Fruit fly (Drosophila melanogaster) whole organism, embryonic: ENCODE results near the gene Ran-like.
A peak's percentile ranks its signal among the peaks of the same experiment; 100 is the strongest.

Experiments
- CG10209 ChIP-seq: fragments of 200-800 bp; sonication (Bioruptor generic); optimal IDR thresholded peaks from 3 replicates; lab custom pipeline; 2017; ENCODE audit warnings: missing biosample characterization, mild to moderate bottlenecking, missing genetic modification characterization, missing genetic modification reagents
- CG10274 ChIP-seq: fragments of 200-800 bp; sonication (Bioruptor generic); optimal IDR thresholded peaks from 3 replicates; lab custom pipeline; 2017; ENCODE audit warnings: missing biosample characterization, mild to moderate bottlenecking, missing genetic modification characterization
- CG10321 ChIP-seq: fragments of 200-800 bp; sonication (Bioruptor generic); IDR thresholded peaks from 2 replicates; pipeline ENCODE4 v1.3.6; 2022; ENCODE audit warnings: missing biosample characterization, missing genetic modification characterization
- CG11247 ChIP-seq: fragments of 200-800 bp; sonication (Bioruptor generic); IDR thresholded peaks from 2 replicates; pipeline ENCODE4 v1.3.6; 2022; ENCODE audit warnings: missing biosample characterization, missing genetic modification characterization
- CG12391 ChIP-seq: fragments of 200-800 bp; sonication (Bioruptor generic); optimal IDR thresholded peaks from 3 replicates; lab custom pipeline; 2018; ENCODE audit warnings: missing biosample characterization, mild to moderate bottlenecking, missing genetic modification characterization, moderate library complexity
- CG12942 ChIP-seq: fragments of 200-800 bp; sonication (Bioruptor generic); optimal IDR thresholded peaks from 3 replicates; lab custom pipeline; 2016; ENCODE audit warnings: missing biosample characterization, missing genetic modification characterization
- CG13123 ChIP-seq: fragments of 200-800 bp; sonication (Bioruptor generic); optimal IDR thresholded peaks from 2 replicates; lab custom pipeline; 2016; ENCODE audit warnings: missing biosample characterization, missing genetic modification characterization
- CG14965 ChIP-seq: fragments of 200-800 bp; sonication (Bioruptor generic); optimal IDR thresholded peaks from 2 replicates; lab custom pipeline; 2016; ENCODE audit warnings: missing biosample characterization, missing genetic modification characterization, borderline replicate concordance
- CG15073 ChIP-seq: fragments of 200-800 bp; sonication (Bioruptor generic); optimal IDR thresholded peaks from 2 replicates; lab custom pipeline; 2016; ENCODE audit warnings: missing biosample characterization, missing genetic modification characterization
- CG15696 ChIP-seq: fragments of 200-800 bp; sonication (Bioruptor generic); optimal IDR thresholded peaks from 2 replicates; lab custom pipeline; 2019; ENCODE audit warnings: missing biosample characterization, mild to moderate bottlenecking, missing genetic modification characterization, moderate library complexity
- CG17186 ChIP-seq: fragments of 200-800 bp; sonication (Bioruptor generic); optimal IDR thresholded peaks from 3 replicates; lab custom pipeline; 2017; ENCODE audit warnings: missing biosample characterization, missing genetic modification reagents, missing genetic modification characterization
- CG17802 ChIP-seq: fragments of 200-800 bp; sonication (Bioruptor generic); optimal IDR thresholded peaks from 2 replicates; lab custom pipeline; 2018; ENCODE audit warnings: missing biosample characterization, mild to moderate bottlenecking, missing genetic modification characterization, moderate library complexity
- CG18262 ChIP-seq: fragments of 200-800 bp; optimal IDR thresholded peaks from 3 replicates; lab custom pipeline; 2019; ENCODE audit warnings: missing biosample characterization, mild to moderate bottlenecking, missing genetic modification characterization, moderate library complexity
- CG1832 ChIP-seq: fragments of 200-800 bp; sonication (Bioruptor generic); optimal IDR thresholded peaks from 2 replicates; lab custom pipeline; 2017; ENCODE audit warnings: missing biosample characterization, mild to moderate bottlenecking, missing genetic modification characterization, inconsistent platforms
- CG18476 ChIP-seq: fragments of 200-800 bp; sonication (Bioruptor generic); optimal IDR thresholded peaks from 2 replicates; lab custom pipeline; 2016; ENCODE audit warnings: missing biosample characterization, mild to moderate bottlenecking, missing genetic modification characterization
- CG18599 ChIP-seq: fragments of 200-800 bp; sonication (Bioruptor generic); optimal IDR thresholded peaks from 3 replicates; lab custom pipeline; 2017; ENCODE audit warnings: missing biosample characterization, missing genetic modification characterization, mild to moderate bottlenecking, moderate library complexity, missing genetic modification reagents
- CG2678 ChIP-seq: fragments of 200-800 bp; sonication (Bioruptor generic); optimal IDR thresholded peaks from 3 replicates; lab custom pipeline; 2019; ENCODE audit warnings: missing biosample characterization, mild to moderate bottlenecking, missing genetic modification characterization, moderate library complexity
- CG2889 ChIP-seq: fragments of 200-800 bp; sonication (Bioruptor generic); IDR thresholded peaks from 3 replicates; pipeline ENCODE4 v1.3.6; 2022; ENCODE audit warnings: missing biosample characterization, missing genetic modification characterization
- CG34376 ChIP-seq: fragments of 200-800 bp; sonication (Bioruptor generic); optimal IDR thresholded peaks from 2 replicates; lab custom pipeline; 2018; ENCODE audit warnings: missing biosample characterization, mild to moderate bottlenecking, missing genetic modification characterization
- CG4328 ChIP-seq: fragments of 200-800 bp; sonication (Bioruptor generic); optimal IDR thresholded peaks from 3 replicates; lab custom pipeline; 2017; ENCODE audit warnings: missing biosample characterization, missing genetic modification reagents, missing genetic modification characterization
- CG4730 ChIP-seq: fragments of 200-800 bp; sonication (Bioruptor generic); IDR thresholded peaks from 2 replicates; pipeline ENCODE4 v1.3.6; 2022; ENCODE audit warnings: missing biosample characterization, missing genetic modification characterization
- CG6654 ChIP-seq: fragments of 200-800 bp; sonication (Bioruptor generic); optimal IDR thresholded peaks from 2 replicates; lab custom pipeline; 2017; ENCODE audit warnings: missing biosample characterization, mild to moderate bottlenecking, missing genetic modification characterization
- CG7839 ChIP-seq: fragments of 200-800 bp; sonication (Bioruptor generic); optimal IDR thresholded peaks from 3 replicates; lab custom pipeline; 2018; ENCODE audit warnings: missing biosample characterization, mild to moderate bottlenecking, missing genetic modification characterization, moderate library complexity
- CG8478 ChIP-seq: fragments of >200 bp; optimal IDR thresholded peaks from 2 replicates; lab custom pipeline; 2018
- CrebB ChIP-seq: fragments of 200-800 bp; sonication (Bioruptor generic); optimal IDR thresholded peaks from 3 replicates; lab custom pipeline; 2018; ENCODE audit warnings: missing biosample characterization, mild to moderate bottlenecking, missing genetic modification characterization
- Dfd ChIP-seq, 2 experiments: fragments of >200 bp; optimal IDR thresholded peaks; 2 replicates each; lab custom pipeline; 2017; ENCODE audit warnings: missing biosample characterization in 2 of 2, missing genetic modification characterization in 2 of 2
- Doc2 ChIP-seq: fragments of 200-800 bp; sonication (Bioruptor generic); IDR thresholded peaks from 2 replicates; pipeline ENCODE4 v1.3.6; 2022; ENCODE audit warnings: missing biosample characterization, missing genetic modification characterization
- Ets97D ChIP-seq: fragments of 200-800 bp; sonication (Bioruptor generic); optimal IDR thresholded peaks from 3 replicates; lab custom pipeline; 2016; ENCODE audit warnings: missing biosample characterization, missing genetic modification characterization
- Lhr ChIP-seq: fragments of 200-800 bp; sonication (Bioruptor generic); optimal IDR thresholded peaks from 3 replicates; lab custom pipeline; 2017; ENCODE audit warnings: mild to moderate bottlenecking, missing biosample characterization, missing genetic modification reagents, missing genetic modification characterization
- NK7.1 ChIP-seq: fragments of 200-800 bp; sonication (Bioruptor generic); optimal IDR thresholded peaks from 3 replicates; lab custom pipeline; 2016; ENCODE audit warnings: missing biosample characterization, missing genetic modification characterization
- Nf-YA ChIP-seq: fragments of 200-800 bp; sonication (Bioruptor generic); IDR thresholded peaks from 2 replicates; pipeline ENCODE4 v1.3.6; 2022; ENCODE audit warnings: missing biosample characterization, missing genetic modification characterization
- PHDP ChIP-seq: fragments of 200-800 bp; sonication (Bioruptor generic); optimal IDR thresholded peaks from 3 replicates; lab custom pipeline; 2018; ENCODE audit warnings: missing biosample characterization, mild to moderate bottlenecking, missing genetic modification characterization, moderate library complexity
- Six4 ChIP-seq: fragments of 200-800 bp; sonication (Bioruptor generic); optimal IDR thresholded peaks from 2 replicates; lab custom pipeline; 2016; ENCODE audit warnings: missing biosample characterization, missing genetic modification characterization
- aop ChIP-seq: fragments of 200-800 bp; sonication (Bioruptor generic); IDR thresholded peaks from 2 replicates; pipeline ENCODE4 v1.3.6; 2022; ENCODE audit warnings: missing biosample characterization, missing genetic modification characterization
- bcd ChIP-seq: fragments of 200-800 bp; sonication (Bioruptor generic); optimal IDR thresholded peaks from 2 replicates; lab custom pipeline; 2017; ENCODE audit warnings: missing biosample characterization, mild to moderate bottlenecking, missing genetic modification characterization
- en ChIP-seq: fragments of 200-800 bp; sonication (Bioruptor generic); optimal IDR thresholded peaks from 2 replicates; lab custom pipeline; 2016; ENCODE audit warnings: missing biosample characterization, missing genetic modification characterization
- ftz-f1 ChIP-seq: fragments of 200-800 bp; sonication (Bioruptor generic); optimal IDR thresholded peaks from 2 replicates; lab custom pipeline; 2016; ENCODE audit warnings: missing biosample characterization, missing genetic modification characterization
- hb ChIP-seq: fragments of 200-800 bp; sonication (Bioruptor generic); IDR thresholded peaks from 3 replicates; pipeline ENCODE4 v1.3.6; 2022; ENCODE audit warnings: missing biosample characterization, missing genetic modification characterization; ENCODE audit not compliant: partially characterized antibody
- hkb ChIP-seq, 2 experiments: fragments of 200-800 bp in 1 of 2; fragments of >200 bp in 1 of 2; sonication (Bioruptor generic) in 1 of 2; IDR thresholded peaks in 1 of 2; optimal IDR thresholded peaks in 1 of 2; 2 replicates each; pipeline versions ENCODE4 v1.3.6 to Lab custom; 2017 to 2022; ENCODE audit warnings: missing biosample characterization in 1 of 2, missing genetic modification characterization in 1 of 2
- inv ChIP-seq: fragments of 200-800 bp; sonication (Bioruptor generic); IDR thresholded peaks from 2 replicates; pipeline ENCODE4 v1.3.6; 2022; ENCODE audit warnings: missing biosample characterization, missing genetic modification characterization; ENCODE audit not compliant: partially characterized antibody
- lilli ChIP-seq: fragments of 200-800 bp; sonication (Bioruptor generic); optimal IDR thresholded peaks from 3 replicates; lab custom pipeline; 2016; ENCODE audit warnings: missing biosample characterization, missing genetic modification characterization
- nom ChIP-seq: fragments of 200-800 bp; sonication (Bioruptor generic); optimal IDR thresholded peaks from 2 replicates; lab custom pipeline; 2017; ENCODE audit warnings: missing biosample characterization, missing genetic modification characterization, mild to moderate bottlenecking, moderate library complexity, missing genetic modification reagents
- odd ChIP-seq: fragments of 200-800 bp; sonication (Bioruptor generic); optimal IDR thresholded peaks from 2 replicates; lab custom pipeline; 2017; ENCODE audit warnings: missing biosample characterization, mild to moderate bottlenecking, missing genetic modification characterization
- ro ChIP-seq: fragments of 200-800 bp; sonication (Bioruptor generic); IDR thresholded peaks from 2 replicates; pipeline ENCODE4 v1.3.6; 2022; ENCODE audit warnings: missing biosample characterization, missing genetic modification characterization
- sim ChIP-seq: fragments of 200-800 bp; sonication (Bioruptor generic); IDR thresholded peaks from 2 replicates; pipeline ENCODE4 v1.3.6; 2022; ENCODE audit warnings: missing biosample characterization, missing genetic modification characterization
- stc ChIP-seq: fragments of 200-800 bp; sonication (Bioruptor generic); IDR thresholded peaks from 2 replicates; pipeline ENCODE4 v1.3.6; 2022; ENCODE audit warnings: missing biosample characterization, missing genetic modification characterization
- tup ChIP-seq: fragments of 200-800 bp; sonication (Bioruptor generic); optimal IDR thresholded peaks from 2 replicates; lab custom pipeline; 2016; ENCODE audit warnings: missing biosample characterization, mild to moderate bottlenecking, missing genetic modification characterization, moderate library complexity
- unc-4 ChIP-seq: fragments of 200-800 bp; sonication (Bioruptor generic); IDR thresholded peaks from 2 replicates; pipeline ENCODE4 v1.3.6; 2022; ENCODE audit warnings: missing biosample characterization, missing genetic modification characterization; ENCODE audit not compliant: partially characterized antibody
- unpg ChIP-seq: fragments of 200-800 bp; sonication (Bioruptor generic); optimal IDR thresholded peaks from 3 replicates; lab custom pipeline; 2018; ENCODE audit warnings: missing biosample characterization, mild to moderate bottlenecking, missing genetic modification characterization, moderate library complexity

Ran-like gene

dm6 chr3L:15500813-15501645 lies 15.8 kb upstream of the Ran-like start, which contains the start of gene CG7272 (continued):
- TF ChIP-seq CG18599 (no peak), CG2889 (GFP tag; lab: Robert Waterston, UW) (no peak), Doc2 (GFP tag; lab: Robert Waterston, UW) (no peak), CG17186 (no peak), nom (peak; percentile 23), Lhr (peak; percentile 5), inv (GFP tag; lab: Robert Waterston, UW) (no peak; the same call in 1 of the 2 replicates), CG2678 (peak; percentile 24), CrebB (tag; lab: Kevin White, UChicago) (peak; percentile 53), CG12391 (tag; lab: Kevin White, UChicago) (no peak), CG17802 (tag; lab: Kevin White, UChicago) (no peak), en (GFP tag; lab: Kevin White, UChicago) (no peak), stc (GFP tag; lab: Robert Waterston, UW) (no peak), hkb (optimal IDR thresholded peaks at IDR 0.05; lab: Kevin White, UChicago) (no peak), hkb (GFP tag; IDR thresholded peaks at IDR 0.05; lab: Robert Waterston, UW) (0 out of 2 replicates have a peak, but pooled peaks have one; percentile 32), hb (no peak), aop (GFP tag; lab: Robert Waterston, UW) (no peak), tup (no peak), unpg (GFP tag; lab: Kevin White, UChicago) (peak; percentile 7), lilli (peak; percentile 37), CG11247 (GFP tag; lab: Robert Waterston, UW) (no peak), bcd (no peak), NK7.1 (GFP tag; lab: Kevin White, UChicago) (no peak), Ets97D (GFP tag; lab: Kevin White, UChicago) (peak; percentile 18), PHDP (tag; lab: Kevin White, UChicago) (no peak), CG18262 (tag; lab: Kevin White, UChicago) (no peak), CG10321 (GFP tag; lab: Robert Waterston, UW) (no peak), sim (GFP tag; lab: Robert Waterston, UW) (no peak), CG4730 (no peak), CG10274 (GFP tag; lab: Kevin White, UChicago) (peak; percentile 29), CG1832 (no peak), CG10209 (GFP tag; lab: Kevin White, UChicago) (no peak), Six4 (no peak), CG8478 (no peak), CG6654 (GFP tag; lab: Kevin White, UChicago) (no peak), CG18476 (no peak), CG14965 (no peak), CG4328 (GFP tag; lab: Kevin White, UChicago) (peak; percentile 27), Dfd (GFP tag; optimal IDR thresholded peaks at IDR 0.05; lab: Kevin White, UChicago) (no peak), CG13123 (GFP tag; lab: Kevin White, UChicago) (no peak), Nf-YA (no peak), CG15073 (GFP tag; lab: Kevin White, UChicago) (no peak), ro (GFP tag; lab: Robert Waterston, UW) (no peak), unc-4 (GFP tag; lab: Robert Waterston, UW) (peak; percentile 51), ftz-f1 (GFP tag; lab: Kevin White, UChicago) (peak; percentile 84), CG7839 (no peak), odd (GFP tag; lab: Kevin White, UChicago) (no peak), CG15696 (tag; lab: Kevin White, UChicago) (no peak), CG34376 (GFP tag; lab: Kevin White, UChicago) (peak; percentile 52), CG12942 (no peak)
